Fruit fly (Drosophila melanogaster) whole organism, embryonic: ENCODE results near the gene CG5139.

ENCODE experiments used
- CG11723 ChIP-seq: fragments of 200-800 bp; sonication (Bioruptor generic); optimal IDR thresholded peaks from 2 replicates; lab custom pipeline; 2017; ENCODE audit warnings: missing biosample characterization, mild to moderate bottlenecking, missing genetic modification characterization
- CG12391 ChIP-seq: fragments of 200-800 bp; sonication (Bioruptor generic); optimal IDR thresholded peaks from 3 replicates; lab custom pipeline; 2018; ENCODE audit warnings: missing biosample characterization, mild to moderate bottlenecking, missing genetic modification characterization, moderate library complexity
- CG12744 ChIP-seq: fragments of 200-800 bp; sonication (Bioruptor generic); optimal IDR thresholded peaks from 2 replicates; lab custom pipeline; 2016; ENCODE audit warnings: missing biosample characterization, missing genetic modification characterization
- CG12769 ChIP-seq: fragments of 200-800 bp; sonication (Bioruptor generic); optimal IDR thresholded peaks from 2 replicates; lab custom pipeline; 2019; ENCODE audit warnings: missing biosample characterization, mild to moderate bottlenecking, missing genetic modification characterization, moderate library complexity
- CG15269 ChIP-seq: fragments of 200-800 bp; sonication (Bioruptor generic); optimal IDR thresholded peaks from 2 replicates; lab custom pipeline; 2018; ENCODE audit warnings: missing biosample characterization, mild to moderate bottlenecking, missing genetic modification characterization, moderate library complexity
- CG1602 ChIP-seq: fragments of 200-800 bp; sonication (Bioruptor generic); optimal IDR thresholded peaks from 3 replicates; lab custom pipeline; 2016; ENCODE audit warnings: missing biosample characterization, missing genetic modification characterization
- CG1603 ChIP-seq: fragments of 200-800 bp; sonication (Bioruptor generic); optimal IDR thresholded peaks from 2 replicates; lab custom pipeline; 2019; ENCODE audit warnings: missing biosample characterization, mild to moderate bottlenecking, missing genetic modification characterization, moderate library complexity
- CG17802 ChIP-seq: fragments of 200-800 bp; sonication (Bioruptor generic); optimal IDR thresholded peaks from 2 replicates; lab custom pipeline; 2018; ENCODE audit warnings: missing biosample characterization, mild to moderate bottlenecking, missing genetic modification characterization, moderate library complexity
- CG2120 ChIP-seq: fragments of 200-800 bp; sonication (Bioruptor generic); optimal IDR thresholded peaks from 3 replicates; lab custom pipeline; 2016; ENCODE audit warnings: missing biosample characterization, missing genetic modification characterization
- CG30403 ChIP-seq: fragments of 200-800 bp; sonication (Bioruptor generic); optimal IDR thresholded peaks from 3 replicates; lab custom pipeline; 2016; ENCODE audit warnings: missing biosample characterization, missing genetic modification characterization
- CG30431 ChIP-seq: fragments of 200-800 bp; sonication (Bioruptor generic); optimal IDR thresholded peaks from 2 replicates; lab custom pipeline; 2017; ENCODE audit warnings: missing biosample characterization, missing genetic modification characterization
- CG3065 ChIP-seq: fragments of 200-800 bp; sonication (Bioruptor generic); optimal IDR thresholded peaks from 2 replicates; lab custom pipeline; 2016; ENCODE audit warnings: missing biosample characterization, missing genetic modification characterization
- CG32532 ChIP-seq: fragments of 200-800 bp; sonication (Bioruptor generic); IDR thresholded peaks from 2 replicates; pipeline ENCODE4 v1.3.6; 2022; ENCODE audit warnings: missing biosample characterization, missing genetic modification characterization
- CG32767 ChIP-seq: fragments of 200-800 bp; sonication (Bioruptor generic); IDR thresholded peaks from 2 replicates; pipeline ENCODE4 v1.3.6; 2022; ENCODE audit warnings: missing biosample characterization, missing genetic modification characterization
- CG33213 ChIP-seq: fragments of 200-800 bp; sonication (Bioruptor generic); optimal IDR thresholded peaks from 3 replicates; lab custom pipeline; 2016; ENCODE audit warnings: missing biosample characterization, missing genetic modification characterization
- CG5180 ChIP-seq: fragments of 200-800 bp; sonication (Bioruptor generic); optimal IDR thresholded peaks from 3 replicates; lab custom pipeline; 2017; ENCODE audit warnings: missing biosample characterization, missing genetic modification characterization, mild to moderate bottlenecking, moderate library complexity, missing genetic modification reagents
- CG6272 ChIP-seq: fragments of 200-800 bp; sonication (Bioruptor generic); IDR thresholded peaks from 2 replicates; pipeline ENCODE4 v1.3.6; 2022; ENCODE audit warnings: missing biosample characterization, missing genetic modification characterization
- CG6654 ChIP-seq: fragments of 200-800 bp; sonication (Bioruptor generic); optimal IDR thresholded peaks from 2 replicates; lab custom pipeline; 2017; ENCODE audit warnings: missing biosample characterization, mild to moderate bottlenecking, missing genetic modification characterization
- CG7839 ChIP-seq: fragments of 200-800 bp; sonication (Bioruptor generic); optimal IDR thresholded peaks from 3 replicates; lab custom pipeline; 2018; ENCODE audit warnings: missing biosample characterization, mild to moderate bottlenecking, missing genetic modification characterization, moderate library complexity
- CG7928 ChIP-seq: fragments of 200-800 bp; sonication (Bioruptor generic); optimal IDR thresholded peaks from 2 replicates; lab custom pipeline; 2017; ENCODE audit warnings: missing biosample characterization, mild to moderate bottlenecking, missing genetic modification characterization
- CG9437 ChIP-seq: fragments of 200-800 bp; sonication (Bioruptor generic); optimal IDR thresholded peaks from 2 replicates; lab custom pipeline; 2018; ENCODE audit warnings: missing biosample characterization, mild to moderate bottlenecking, missing genetic modification characterization
- CoRest ChIP-seq: fragments of 200-800 bp; sonication (Bioruptor generic); optimal IDR thresholded peaks from 3 replicates; lab custom pipeline; 2018; ENCODE audit warnings: missing biosample characterization, mild to moderate bottlenecking, missing genetic modification characterization, moderate library complexity
- CrebB ChIP-seq: fragments of 200-800 bp; sonication (Bioruptor generic); optimal IDR thresholded peaks from 3 replicates; lab custom pipeline; 2018; ENCODE audit warnings: missing biosample characterization, mild to moderate bottlenecking, missing genetic modification characterization
- D19B ChIP-seq: fragments of 200-800 bp; sonication (Bioruptor generic); optimal IDR thresholded peaks from 2 replicates; lab custom pipeline; 2017; ENCODE audit warnings: missing biosample characterization, mild to moderate bottlenecking, missing genetic modification characterization
- Dek ChIP-seq: fragments of 200-800 bp; sonication (Bioruptor generic); optimal IDR thresholded peaks from 3 replicates; lab custom pipeline; 2019; ENCODE audit warnings: missing biosample characterization, mild to moderate bottlenecking, missing genetic modification characterization, moderate library complexity
- Dip3 ChIP-seq: fragments of 200-800 bp; sonication (Bioruptor generic); optimal IDR thresholded peaks from 3 replicates; lab custom pipeline; 2016; ENCODE audit warnings: missing biosample characterization, missing genetic modification characterization
- E2f2 ChIP-seq: fragments of 200-800 bp; sonication (Bioruptor generic); IDR thresholded peaks from 2 replicates; pipeline ENCODE4 v1.3.6; 2022; ENCODE audit warnings: missing biosample characterization, missing genetic modification characterization
- Gug ChIP-seq: fragments of 200-800 bp; sonication (Bioruptor generic); IDR thresholded peaks from 4 replicates; pipeline ENCODE4 v1.3.6; 2022; ENCODE audit warnings: missing biosample characterization, missing genetic modification characterization
- Hmr ChIP-seq: fragments of 200-800 bp; sonication (Bioruptor generic); optimal IDR thresholded peaks from 3 replicates; lab custom pipeline; 2017; ENCODE audit warnings: mild to moderate bottlenecking, missing biosample characterization, missing genetic modification reagents, missing genetic modification characterization
- Hr3 ChIP-seq: fragments of 200-800 bp; sonication (Bioruptor generic); optimal IDR thresholded peaks from 3 replicates; lab custom pipeline; 2016; ENCODE audit warnings: missing biosample characterization, missing genetic modification characterization
- Hr39 ChIP-seq: fragments of >200 bp; optimal IDR thresholded peaks from 2 replicates; lab custom pipeline; 2017
- Hsf ChIP-seq: fragments of 200-800 bp; sonication (Bioruptor generic); optimal IDR thresholded peaks from 3 replicates; lab custom pipeline; 2016; ENCODE audit warnings: missing biosample characterization, missing genetic modification characterization
- Med ChIP-seq: fragments of 200-800 bp; sonication (Bioruptor generic); peaks from one replicate; lab custom pipeline; 2016; ENCODE audit warnings: missing biosample characterization, missing genetic modification characterization, mild to moderate bottlenecking, inconsistent platforms, moderate library complexity
- Oli ChIP-seq: fragments of 200-800 bp; sonication (Bioruptor generic); optimal IDR thresholded peaks from 2 replicates; lab custom pipeline; 2018; ENCODE audit warnings: missing biosample characterization, mild to moderate bottlenecking, missing genetic modification characterization, moderate library complexity
- Sox102F ChIP-seq: fragments of 200-800 bp; sonication (Bioruptor generic); optimal IDR thresholded peaks from 2 replicates; lab custom pipeline; 2018; ENCODE audit warnings: missing biosample characterization, mild to moderate bottlenecking, missing genetic modification characterization, moderate library complexity
- Xbp1 ChIP-seq: fragments of 200-800 bp; sonication (Bioruptor generic); optimal IDR thresholded peaks from 3 replicates; lab custom pipeline; 2016; ENCODE audit warnings: missing biosample characterization, mild to moderate bottlenecking, missing genetic modification characterization
- Xrp1 ChIP-seq: fragments of 200-800 bp; sonication (Bioruptor generic); IDR thresholded peaks from 2 replicates; pipeline ENCODE4 v1.3.6; 2022; ENCODE audit warnings: missing biosample characterization, missing genetic modification characterization
- ac ChIP-seq: fragments of 200-800 bp; sonication (Bioruptor generic); optimal IDR thresholded peaks from 3 replicates; lab custom pipeline; 2017; ENCODE audit warnings: missing biosample characterization, mild to moderate bottlenecking, missing genetic modification characterization
- bbx ChIP-seq: fragments of 200-800 bp; sonication (Bioruptor generic); IDR thresholded peaks from 2 replicates; pipeline ENCODE4 v1.3.6; 2022; ENCODE audit warnings: missing biosample characterization, missing genetic modification characterization; ENCODE audit not compliant: partially characterized antibody
- ci ChIP-seq: fragments of 200-800 bp; sonication (Bioruptor generic); IDR thresholded peaks from 3 replicates; pipeline ENCODE4 v1.3.6; 2022; ENCODE audit warnings: missing biosample characterization, missing genetic modification characterization
- gem ChIP-seq: fragments of 200-800 bp; sonication (Bioruptor generic); optimal IDR thresholded peaks from 2 replicates; lab custom pipeline; 2019; ENCODE audit warnings: missing biosample characterization, mild to moderate bottlenecking, missing genetic modification characterization, moderate library complexity
- jigr1 ChIP-seq: fragments of 200-800 bp; sonication (Bioruptor generic); IDR thresholded peaks from 3 replicates; pipeline ENCODE4 v1.3.6; 2022; ENCODE audit warnings: missing biosample characterization, missing genetic modification characterization
- lmd ChIP-seq: fragments of 200-800 bp; sonication (Bioruptor generic); IDR thresholded peaks from 2 replicates; pipeline ENCODE4 v1.3.6; 2022; ENCODE audit warnings: missing biosample characterization, missing genetic modification characterization
- luna ChIP-seq: fragments of 200-800 bp; sonication (Bioruptor generic); optimal IDR thresholded peaks from 2 replicates; lab custom pipeline; 2016; ENCODE audit warnings: missing biosample characterization, missing genetic modification characterization
- otp ChIP-seq: fragments of 200-800 bp; sonication (Bioruptor generic); IDR thresholded peaks from 3 replicates; pipeline ENCODE4, ENCODE4 v1.3.6; 2022; ENCODE audit warnings: missing biosample characterization, missing genetic modification characterization
- ro ChIP-seq: fragments of 200-800 bp; sonication (Bioruptor generic); IDR thresholded peaks from 2 replicates; pipeline ENCODE4 v1.3.6; 2022; ENCODE audit warnings: missing biosample characterization, missing genetic modification characterization
- row ChIP-seq: fragments of 200-800 bp; sonication (Bioruptor generic); IDR thresholded peaks from 3 replicates; pipeline ENCODE4 v1.3.6; 2022; ENCODE audit warnings: missing biosample characterization, missing genetic modification characterization
- slbo ChIP-seq: fragments of 200-800 bp; sonication (Bioruptor generic); IDR thresholded peaks from 2 replicates; pipeline ENCODE4 v1.3.6; 2022; ENCODE audit warnings: missing biosample characterization, missing genetic modification characterization
- sug ChIP-seq: fragments of 200-800 bp; optimal IDR thresholded peaks from 2 replicates; lab custom pipeline; 2019; ENCODE audit warnings: missing biosample characterization, mild to moderate bottlenecking, missing genetic modification characterization, moderate library complexity
- tgo ChIP-seq: fragments of 200-800 bp; sonication (Bioruptor generic); IDR thresholded peaks from 3 replicates; pipeline ENCODE4 v1.3.6; 2022; ENCODE audit warnings: missing biosample characterization, missing genetic modification characterization
- tio ChIP-seq: fragments of 200-800 bp; sonication (Bioruptor generic); optimal IDR thresholded peaks from 2 replicates; lab custom pipeline; 2017; ENCODE audit warnings: missing biosample characterization, missing genetic modification characterization, inconsistent platforms

Gene CG5139

DNA sequence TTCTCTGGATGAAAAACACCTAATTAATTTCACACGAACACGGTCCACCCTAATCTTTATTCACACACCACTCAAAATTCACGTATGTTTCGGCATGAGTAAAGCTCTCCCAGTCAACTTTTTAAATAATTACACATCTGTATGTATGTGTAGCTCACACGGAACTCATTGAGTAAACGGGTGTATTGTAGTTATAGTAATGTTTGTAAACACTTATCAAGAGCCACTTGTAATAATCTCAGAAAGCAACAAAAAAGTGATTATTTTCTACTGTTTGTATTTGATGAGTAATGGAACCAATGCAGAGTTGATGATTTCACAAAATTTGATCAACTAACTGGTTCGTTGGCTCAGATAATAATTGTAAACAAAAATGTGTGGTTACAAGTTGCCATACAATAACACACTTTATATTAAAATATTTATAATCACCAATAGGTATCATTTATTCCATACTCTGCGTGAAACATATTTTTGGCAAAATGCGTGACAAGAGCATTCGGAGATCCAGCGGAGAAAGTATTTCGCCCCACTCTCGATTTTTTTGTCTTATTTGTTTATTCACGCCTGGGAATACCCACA, 18.9 kb upstream of the CG5139 start (continued):
- TF ChIP-seq CG32767 (GFP tag; lab: Robert Waterston, UW) (no peak), jigr1 (GFP tag; lab: Robert Waterston, UW) (no peak), bbx (no peak), CG3065 (no peak), Sox102F (GFP tag; lab: Kevin White, UChicago) (peak; percentile 83), Med (peak; percentile 44), row (GFP tag; lab: Robert Waterston, UW) (peak; percentile 82), Gug (GFP tag; lab: Robert Waterston, UW) (0 out of 4 replicates have a peak, but pooled peaks have one; percentile 1), sug (tag; lab: Kevin White, UChicago) (peak; percentile 59), Xrp1 (GFP tag; lab: Robert Waterston, UW) (0 out of 2 replicates have a peak, but pooled peaks have one; percentile 8), CoRest (tag; lab: Kevin White, UChicago) (peak; percentile 27), CG17802 (tag; lab: Kevin White, UChicago) (no peak), CG7839 (tag; lab: Kevin White, UChicago) (peak; percentile 40), lmd (GFP tag; lab: Robert Waterston, UW) (peak; percentile 28; the same call in 1 of the 2 replicates), Hsf (GFP tag; lab: Kevin White, UChicago) (peak; percentile 33), Dek (tag; lab: Kevin White, UChicago) (peak; percentile 5), E2f2 (peak; percentile 35; the same call in 1 of the 2 replicates), CrebB (tag; lab: Kevin White, UChicago) (peak; percentile 31), CG30431 (GFP tag; lab: Kevin White, UChicago) (no peak), Hr3 (peak; percentile 3), CG12769 (tag; lab: Kevin White, UChicago) (peak; percentile 57), CG6654 (no peak), CG5180 (GFP tag; lab: Kevin White, UChicago) (no peak), CG1603 (tag; lab: Kevin White, UChicago) (peak; percentile 60), CG12744 (GFP tag; lab: Kevin White, UChicago) (no peak), otp (0 out of 3 replicates have a peak, but pooled peaks have one; percentile 30), D19B (GFP tag; lab: Kevin White, UChicago) (peak; percentile 70), CG6272 (GFP tag; lab: Robert Waterston, UW) (no peak), Oli (tag; lab: Kevin White, UChicago) (no peak), Xbp1 (GFP tag; lab: Kevin White, UChicago) (peak; percentile 53), ro (no peak), CG33213 (GFP tag; lab: Kevin White, UChicago) (no peak), luna (GFP tag; lab: Kevin White, UChicago) (no peak), Hr39 (lab: Kevin White, UChicago) (no peak), CG7928 (GFP tag; lab: Kevin White, UChicago) (no peak), ac (GFP tag; lab: Kevin White, UChicago) (no peak), CG12391 (tag; lab: Kevin White, UChicago) (peak; percentile 52), Dip3 (GFP tag; lab: Kevin White, UChicago) (peak; percentile 31), ci (GFP tag; lab: Robert Waterston, UW) (peak; percentile 82), CG15269 (tag; lab: Kevin White, UChicago) (peak; percentile 48), tio (peak; percentile 62), CG32532 (GFP tag; lab: Robert Waterston, UW) (0 out of 2 replicates have a peak, but pooled peaks have one; percentile 15), slbo (peak; percentile 73), CG9437 (GFP tag; lab: Kevin White, UChicago) (peak; percentile 31), CG11723 (GFP tag; lab: Kevin White, UChicago) (no peak), tgo (GFP tag; lab: Robert Waterston, UW) (peak; percentile 24; the same call in 1 of the 3 replicates), CG30403 (GFP tag; lab: Kevin White, UChicago) (peak; percentile 10), Hmr (GFP tag; lab: Kevin White, UChicago) (peak; percentile 42), CG2120 (GFP tag; lab: Kevin White, UChicago) (peak; percentile 65), gem (peak; percentile 76), CG1602 (peak; percentile 15)
